Worm (Caenorhabditis elegans) whole organism, L4 larva: ENCODE results near the gene nhr-129.

Source experiments
- F10B5.3 ChIP-seq: sonication (generic microtip); optimal IDR thresholded peaks from 2 replicates; lab custom pipeline; 2016; ENCODE audit warnings: mild to moderate bottlenecking, missing genetic modification characterization, missing compliant biosample characterization
- F26F4.8 ChIP-seq: fragments of 200-800 bp; sonication (Bioruptor generic); conservative IDR thresholded peaks from 2 replicates; pipeline ENCODE4 v1.3.6; 2022; ENCODE audit warnings: missing genetic modification characterization, missing compliant biosample characterization
- T26A8.4 ChIP-seq: fragments of 200-800 bp; sonication (Bioruptor generic); IDR thresholded peaks from 2 replicates; pipeline ENCODE4 v1.3.6; 2022; ENCODE audit warnings: missing genetic modification characterization, missing compliant biosample characterization
- Y75B8A.6 ChIP-seq: fragments of 200-800 bp; sonication (Bioruptor generic); IDR thresholded peaks from 2 replicates; pipeline ENCODE4 v1.3.6; 2022; ENCODE audit warnings: missing genetic modification reagents, missing genetic modification characterization, missing compliant biosample characterization
- ZK337.2 ChIP-seq: fragments of 200-800 bp; sonication (Bioruptor generic); IDR thresholded peaks from 2 replicates; pipeline ENCODE4 v1.3.6; 2022; ENCODE audit warnings: missing genetic modification reagents, missing genetic modification characterization, missing compliant biosample characterization
- aha-1 ChIP-seq: fragments of 150-350 bp; peaks from one replicate; lab custom pipeline; 2014; ENCODE audit warnings: missing biosample characterization, missing genetic modification characterization
- ama-1 ChIP-seq: fragments of 150-350 bp; optimal IDR thresholded peaks from 2 replicates; lab custom pipeline; 2014; ENCODE audit warnings: inconsistent platforms, mixed read lengths
- arid-1 ChIP-seq: fragments of 200-800 bp; sonication (Bioruptor generic); conservative IDR thresholded peaks from 2 replicates; pipeline ENCODE4 v1.3.6; 2022; ENCODE audit warnings: missing genetic modification reagents, missing genetic modification characterization, missing compliant biosample characterization
- attf-4 ChIP-seq: sonication (generic microtip); optimal IDR thresholded peaks from 3 replicates; lab custom pipeline; 2017; ENCODE audit warnings: missing biosample characterization, missing genetic modification characterization
- ceh-32 ChIP-seq: sonication (generic microtip); optimal IDR thresholded peaks from 2 replicates; lab custom pipeline; 2016; ENCODE audit warnings: mild to moderate bottlenecking, missing genetic modification characterization, missing compliant biosample characterization; ENCODE audit not compliant: poor library complexity
- ceh-44 ChIP-seq: fragments of 200-800 bp; sonication (Bioruptor generic); IDR thresholded peaks from 2 replicates; pipeline ENCODE4 v1.3.6; 2022; ENCODE audit warnings: missing genetic modification reagents, missing genetic modification characterization, missing compliant biosample characterization
- ceh-62 ChIP-seq: sonication (generic microtip); optimal IDR thresholded peaks from 2 replicates; lab custom pipeline; 2017; ENCODE audit warnings: missing biosample characterization, missing genetic modification characterization
- ceh-82 ChIP-seq: sonication (generic microtip); optimal IDR thresholded peaks from 2 replicates; lab custom pipeline; 2017; ENCODE audit warnings: missing biosample characterization, missing genetic modification characterization
- cey-2 ChIP-seq: sonication (generic microtip); optimal IDR thresholded peaks from 3 replicates; lab custom pipeline; 2017; ENCODE audit warnings: missing genetic modification characterization, mild to moderate bottlenecking, missing compliant biosample characterization, antibody characterized with exemption, borderline replicate concordance; ENCODE audit not compliant: insufficient read depth
- ctbp-1 ChIP-seq: fragments of 200-800 bp; sonication (Bioruptor generic); IDR thresholded peaks from 2 replicates; pipeline ENCODE4 v1.3.6; 2022; ENCODE audit warnings: missing genetic modification reagents, missing genetic modification characterization, missing compliant biosample characterization
- dmd-8 ChIP-seq: fragments of 200-800 bp; sonication (Bioruptor generic); IDR thresholded peaks from 2 replicates; pipeline ENCODE4 v1.3.6; 2022; ENCODE audit warnings: missing genetic modification characterization, missing compliant biosample characterization
- dmd-9 ChIP-seq: fragments of 200-800 bp; sonication (Bioruptor generic); IDR thresholded peaks from 2 replicates; pipeline ENCODE4 v1.3.6; 2022; ENCODE audit warnings: missing genetic modification reagents, missing genetic modification characterization, missing compliant biosample characterization
- dpl-1 ChIP-seq: fragments of 150-350 bp; optimal IDR thresholded peaks from 2 replicates; lab custom pipeline; 2014; ENCODE audit warnings: missing biosample characterization, missing genetic modification reagents, missing genetic modification characterization
- dve-1 ChIP-seq: sonication (generic microtip); optimal IDR thresholded peaks from 2 replicates; lab custom pipeline; 2017; ENCODE audit warnings: antibody characterized with exemption, mild to moderate bottlenecking, missing genetic modification characterization, missing compliant biosample characterization; ENCODE audit not compliant: insufficient read depth
- gei-8 ChIP-seq: fragments of 200-800 bp; sonication (Bioruptor generic); optimal IDR thresholded peaks from 2 replicates; lab custom pipeline; 2018; ENCODE audit warnings: mild to moderate bottlenecking, missing genetic modification characterization, missing compliant biosample characterization
- hlh-11 ChIP-seq: fragments of 200-800 bp; sonication (Bioruptor generic); optimal IDR thresholded peaks from 2 replicates; lab custom pipeline; 2018; ENCODE audit warnings: mild to moderate bottlenecking, missing genetic modification characterization, missing compliant biosample characterization
- hlh-30 ChIP-seq: sonication (generic microtip); optimal IDR thresholded peaks from 2 replicates; lab custom pipeline; 2017; ENCODE audit warnings: antibody characterized with exemption, mild to moderate bottlenecking, missing genetic modification characterization, missing compliant biosample characterization; ENCODE audit not compliant: insufficient read depth
- lim-7 ChIP-seq: fragments of 200-800 bp; sonication (Bioruptor generic); IDR thresholded peaks from 2 replicates; pipeline ENCODE4 v1.3.6; 2022; ENCODE audit warnings: missing genetic modification characterization, missing compliant biosample characterization
- lin-13 ChIP-seq: fragments of 150-350 bp; optimal IDR thresholded peaks from 2 replicates; lab custom pipeline; 2014; ENCODE audit warnings: missing biosample characterization, missing genetic modification reagents, missing genetic modification characterization
- lin-15B ChIP-seq: fragments of 150-350 bp; sonication (generic microtip); optimal IDR thresholded peaks from 3 replicates; lab custom pipeline; 2014; ENCODE audit warnings: missing biosample characterization, missing genetic modification characterization
- lin-38 ChIP-seq: fragments of 200-800 bp; sonication (Bioruptor generic); IDR thresholded peaks from 2 replicates; pipeline ENCODE4 v1.3.6; 2022; ENCODE audit warnings: missing genetic modification reagents, missing genetic modification characterization, missing compliant biosample characterization
- lin-39 ChIP-seq: fragments of 150-350 bp; optimal IDR thresholded peaks from 2 replicates; lab custom pipeline; 2014; ENCODE audit warnings: missing biosample characterization, missing genetic modification reagents, missing genetic modification characterization
- lsy-2 ChIP-seq, 2 experiments: fragments of 150-350 bp in 1 of 2; sonication (generic microtip) in 1 of 2; optimal IDR thresholded peaks; 2 replicates each; lab custom pipeline; 2014 to 2017; ENCODE audit warnings: missing biosample characterization in 2 of 2, missing genetic modification characterization in 2 of 2
- mdl-1 ChIP-seq, 2 experiments: fragments of 150-350 bp in 1 of 2; sonication (generic microtip) in 1 of 2; optimal IDR thresholded peaks; 2 replicates each; lab custom pipeline; 2014 to 2017; ENCODE audit warnings: missing biosample characterization in 2 of 2, missing genetic modification characterization in 2 of 2
- mdt-29 ChIP-seq: fragments of 200-800 bp; sonication (Bioruptor generic); IDR thresholded peaks from 2 replicates; pipeline ENCODE4 v1.3.6; 2022; ENCODE audit warnings: missing genetic modification reagents, missing genetic modification characterization, missing compliant biosample characterization
- mep-1 ChIP-seq: fragments of 150-350 bp; sonication (generic microtip); optimal IDR thresholded peaks from 3 replicates; lab custom pipeline; 2014; ENCODE audit warnings: missing biosample characterization, missing genetic modification characterization
- nhr-10 ChIP-seq: fragments of 150-350 bp; optimal IDR thresholded peaks from 2 replicates; lab custom pipeline; 2014; ENCODE audit warnings: missing biosample characterization, missing genetic modification characterization
- nhr-102 ChIP-seq: sonication (generic microtip); optimal IDR thresholded peaks from 2 replicates; lab custom pipeline; 2016; ENCODE audit warnings: mild to moderate bottlenecking, missing genetic modification characterization, moderate library complexity, missing compliant biosample characterization
- nhr-11 ChIP-seq: fragments of 150-350 bp; optimal IDR thresholded peaks from 2 replicates; lab custom pipeline; 2014; ENCODE audit warnings: missing biosample characterization, missing genetic modification characterization
- nhr-111 ChIP-seq: fragments of 200-800 bp; sonication (Bioruptor generic); optimal IDR thresholded peaks from 2 replicates; lab custom pipeline; 2018; ENCODE audit warnings: mild to moderate bottlenecking, missing genetic modification characterization, missing compliant biosample characterization
- nhr-25 ChIP-seq: sonication (generic microtip); optimal IDR thresholded peaks from 2 replicates; lab custom pipeline; 2017; ENCODE audit warnings: missing genetic modification characterization, mild to moderate bottlenecking, missing compliant biosample characterization, antibody characterized with exemption, moderate library complexity, borderline replicate concordance; ENCODE audit not compliant: insufficient read depth
- nhr-77 ChIP-seq: fragments of 150-350 bp; optimal IDR thresholded peaks from 2 replicates; lab custom pipeline; 2014; ENCODE audit warnings: missing biosample characterization, missing genetic modification characterization
- php-3 ChIP-seq: fragments of 200-800 bp; sonication (Bioruptor generic); IDR thresholded peaks from 2 replicates; pipeline ENCODE4 v1.3.6; 2022; ENCODE audit warnings: missing genetic modification reagents, missing genetic modification characterization, missing compliant biosample characterization
- pqm-1 ChIP-seq: sonication (generic microtip); optimal IDR thresholded peaks from 2 replicates; lab custom pipeline; 2017; ENCODE audit warnings: missing biosample characterization, missing genetic modification characterization
- rbr-2 ChIP-seq: sonication (generic microtip); optimal IDR thresholded peaks from 2 replicates; lab custom pipeline; 2016; ENCODE audit warnings: missing genotype, missing genetic modification characterization, missing compliant biosample characterization
- saeg-2 ChIP-seq: fragments of 200-800 bp; sonication (Bioruptor generic); IDR thresholded peaks from 2 replicates; pipeline ENCODE4 v1.3.6; 2022; ENCODE audit warnings: missing genetic modification reagents, missing genetic modification characterization, missing compliant biosample characterization
- sdz-12 ChIP-seq: fragments of 200-800 bp; sonication (Bioruptor generic); optimal IDR thresholded peaks from 2 replicates; lab custom pipeline; 2018; ENCODE audit warnings: mild to moderate bottlenecking, missing genetic modification characterization, missing compliant biosample characterization
- snpc-4 ChIP-seq: fragments of 150-350 bp; optimal IDR thresholded peaks from 2 replicates; lab custom pipeline; 2014; ENCODE audit warnings: missing biosample characterization, missing genetic modification characterization
- tag-97 ChIP-seq: fragments of 200-800 bp; sonication (Bioruptor generic); IDR thresholded peaks from 2 replicates; pipeline ENCODE4 v1.3.6; 2022; ENCODE audit warnings: missing genetic modification characterization, missing compliant biosample characterization
- tra-1 ChIP-seq: fragments of 200-800 bp; sonication (Bioruptor generic); IDR thresholded peaks from 2 replicates; pipeline ENCODE4 v1.3.6; 2022; ENCODE audit warnings: missing genetic modification reagents, missing genetic modification characterization, missing compliant biosample characterization
- vab-7 ChIP-seq: fragments of 200-800 bp; sonication (Bioruptor generic); IDR thresholded peaks from 2 replicates; pipeline ENCODE4 v1.3.6; 2022; ENCODE audit warnings: missing genetic modification reagents, missing genetic modification characterization, missing compliant biosample characterization
- zag-1 ChIP-seq: fragments of 150-350 bp; optimal IDR thresholded peaks from 2 replicates; lab custom pipeline; 2014; ENCODE audit warnings: missing biosample characterization, missing genetic modification characterization
- zfp-3 ChIP-seq: fragments of 200-800 bp; sonication (Bioruptor generic); conservative IDR thresholded peaks from 2 replicates; pipeline ENCODE4 v1.3.6; 2022; ENCODE audit warnings: missing genetic modification reagents, missing genetic modification characterization, missing compliant biosample characterization
- zip-11 ChIP-seq: fragments of 200-800 bp; sonication (Bioruptor generic); IDR thresholded peaks from 2 replicates; pipeline ENCODE4 v1.3.6; 2022; ENCODE audit warnings: missing genetic modification characterization, missing compliant biosample characterization
- zip-2 ChIP-seq: fragments of 150-350 bp; optimal IDR thresholded peaks from 2 replicates; lab custom pipeline; 2014; ENCODE audit warnings: missing biosample characterization, missing genetic modification characterization

The nhr-129 gene

ce11 chrV:13380178-13380577 is 49.4 kb upstream of the nhr-129 start, which contains the start of gene ifbp-1 (continued):
- TF ChIP-seq cey-2: peak; percentile 73
- TF ChIP-seq attf-4: no peak
- no peak for TF ChIP-seq rbr-2 (tag; lab: Kevin White, UChicago)
- TF ChIP-seq zag-1: no peak
- no peak for TF ChIP-seq zip-2 (tag; lab: Kevin White, UChicago)
- no peak for TF ChIP-seq ama-1 (lab: Kevin White, UChicago)
- no peak for TF ChIP-seq mdt-29 (GFP tag; lab: Robert Waterston, UW)
- peak; percentile 67 for TF ChIP-seq hlh-11 (tag; lab: Kevin White, UChicago)
- no peak for TF ChIP-seq nhr-11 (tag; lab: Kevin White, UChicago)
- no peak for TF ChIP-seq nhr-111 (GFP tag; lab: Kevin White, UChicago)
- TF ChIP-seq arid-1 (GFP tag; lab: Robert Waterston, UW): no peak
- no peak for TF ChIP-seq ceh-82
- TF ChIP-seq ceh-62 (tag; lab: Kevin White, UChicago): no peak
- no peak for TF ChIP-seq nhr-102
- TF ChIP-seq lsy-2 (tag; optimal IDR thresholded peaks at IDR 0.05; lab: Kevin White, UChicago): peak; percentile 22 to 34
- no peak for TF ChIP-seq zip-11 (GFP tag; lab: Robert Waterston, UW)
- peak; percentile 14 for TF ChIP-seq nhr-10 (tag; lab: Kevin White, UChicago)
- peak; percentile 29 for TF ChIP-seq aha-1 (tag; lab: Kevin White, UChicago)
- TF ChIP-seq tag-97 (GFP tag; lab: Robert Waterston, UW): no peak
- no peak for TF ChIP-seq F26F4.8 (GFP tag; lab: Robert Waterston, UW)
- TF ChIP-seq lin-13 (GFP tag; lab: Kevin White, UChicago): no peak
- TF ChIP-seq dmd-9 (GFP tag; lab: Robert Waterston, UW): no peak
- peak; percentile 64 for TF ChIP-seq mep-1 (tag; lab: Kevin White, UChicago)
- no peak for TF ChIP-seq ceh-44 (GFP tag; lab: Robert Waterston, UW)
- no peak for TF ChIP-seq lin-38 (GFP tag; lab: Robert Waterston, UW)
- no peak for TF ChIP-seq dpl-1 (GFP tag; lab: Kevin White, UChicago)
- TF ChIP-seq hlh-30 (tag; lab: Kevin White, UChicago): peak; percentile 74
- TF ChIP-seq snpc-4 (tag; lab: Kevin White, UChicago): no peak
- TF ChIP-seq F10B5.3 (tag; lab: Kevin White, UChicago): no peak
- peak; percentile 43 for TF ChIP-seq dve-1 (tag; lab: Kevin White, UChicago)
- peak; percentile 79 for TF ChIP-seq nhr-25 (tag; lab: Kevin White, UChicago)
- TF ChIP-seq vab-7: no peak
- no peak for TF ChIP-seq sdz-12 (GFP tag; lab: Kevin White, UChicago)
- no peak for TF ChIP-seq ZK337.2 (GFP tag; lab: Robert Waterston, UW)
- no peak for TF ChIP-seq ctbp-1
- no peak for TF ChIP-seq php-3
- TF ChIP-seq Y75B8A.6 (GFP tag; lab: Robert Waterston, UW): no peak

ce11 chrV:13377130-13377529 is 46.3 kb upstream of the nhr-129 start:
- TF ChIP-seq dmd-8 (no peak), dve-1 (tag; lab: Kevin White, UChicago) (peak; percentile 97), T26A8.4 (GFP tag; lab: Robert Waterston, UW) (no peak), php-3 (peak; percentile 71), gei-8 (GFP tag; lab: Kevin White, UChicago) (no peak), mdt-29 (GFP tag; lab: Robert Waterston, UW) (0 out of 2 replicates have a peak, but pooled peaks have one; percentile 10), lin-38 (GFP tag; lab: Robert Waterston, UW) (no peak), pqm-1 (tag; lab: Kevin White, UChicago) (peak; percentile 52), saeg-2 (GFP tag; lab: Robert Waterston, UW) (0 out of 2 replicates have a peak, but pooled peaks have one; percentile 20), nhr-77 (peak; percentile 79), nhr-25 (tag; lab: Kevin White, UChicago) (no peak), ceh-32 (tag; lab: Kevin White, UChicago) (no peak), ceh-82 (no peak), lin-39 (tag; lab: Kevin White, UChicago) (no peak), mdl-1 (tag; optimal IDR thresholded peaks at IDR 0.05; lab: Kevin White, UChicago) (peak in 1 of 2 experiments; percentile 26), zfp-3 (GFP tag; lab: Robert Waterston, UW) (no peak), nhr-10 (tag; lab: Kevin White, UChicago) (no peak), lim-7 (GFP tag; lab: Robert Waterston, UW) (no peak), tra-1 (GFP tag; lab: Robert Waterston, UW) (0 out of 2 replicates have a peak, but pooled peaks have one; percentile 44), mep-1 (tag; lab: Kevin White, UChicago) (peak; percentile 66), lin-15B (no peak)
